Worm (Caenorhabditis elegans): ENCODE measurements around the gene srt-42.

The srt-42 gene

ce11 chrV:1857840-1858239, 50.6 kb downstream of the srt-42 start:
- TF ChIP-seq nhr-43 (tag; optimal IDR thresholded peaks at IDR 0.05; ENCODE audit: poor library complexity, severe bottlenecking): no peak
- TF ChIP-seq nhr-12 (tag; optimal IDR thresholded peaks at IDR 0.05): no peak
- TF ChIP-seq sea-2 (GFP tag; optimal IDR thresholded peaks at IDR 0.05): no peak
- TF ChIP-seq ceh-82 (tag; optimal IDR thresholded peaks at IDR 0.05): no peak
- TF ChIP-seq tbx-2 (tag; optimal IDR thresholded peaks at IDR 0.05): no peak
- no peak for TF ChIP-seq nhr-11 (tag; optimal IDR thresholded peaks at IDR 0.05)
- TF ChIP-seq nfya-1 (tag; optimal IDR thresholded peaks at IDR 0.05; ENCODE audit: insufficient read depth): no peak
- no peak for TF ChIP-seq lin-39 (tag; optimal IDR thresholded peaks at IDR 0.05)
- no peak for TF ChIP-seq nhr-25 (tag; optimal IDR thresholded peaks at IDR 0.05)
- no peak for TF ChIP-seq skn-1 (tag; optimal IDR thresholded peaks at IDR 0.05)
- TF ChIP-seq nhr-28 (tag; optimal IDR thresholded peaks at IDR 0.05): no peak
- no peak for TF ChIP-seq fkh-2 (tag; optimal IDR thresholded peaks at IDR 0.05)
- TF ChIP-seq elt-2 (tag; optimal IDR thresholded peaks at IDR 0.05): no peak
- no peak for TF ChIP-seq egl-5 (tag; optimal IDR thresholded peaks at IDR 0.05)
- TF ChIP-seq nhr-76 (tag; optimal IDR thresholded peaks at IDR 0.05): no peak
- TF ChIP-seq lin-15B (tag; optimal IDR thresholded peaks at IDR 0.05): no peak
